Worm (Caenorhabditis elegans): ENCODE data around the gene sptl-2.

The sptl-2 gene

ce11 chrV:8000929-8001513, 16.0 kb upstream of the sptl-2 start, which contains the start of gene Y97E10AR.1 (continued):
- TF ChIP-seq fkh-8 (tag; optimal IDR thresholded peaks at IDR 0.05) (peak; percentile 93), nhr-77 (tag; optimal IDR thresholded peaks at IDR 0.05) (peak; percentile 77), egl-13 (tag; optimal IDR thresholded peaks at IDR 0.05) (peak; percentile 73), efl-3 (GFP tag; optimal IDR thresholded peaks at IDR 0.05) (no peak), ceh-82 (tag; optimal IDR thresholded peaks at IDR 0.05) (peak in 2 of 3 experiments; percentile 17 to 68), unc-30 (tag; optimal IDR thresholded peaks at IDR 0.05) (no peak), lsy-2 (tag; optimal IDR thresholded peaks at IDR 0.05) (peak; percentile 68 to 89), hlh-4 (tag; optimal IDR thresholded peaks at IDR 0.05) (no peak), efl-1 (optimal IDR thresholded peaks at IDR 0.05) (peak; percentile 66 to 68), efl-1 (GFP tag; optimal IDR thresholded peaks at IDR 0.05 in 1 of 2) (peak; percentile 50 to 96), sox-4 (tag; optimal IDR thresholded peaks at IDR 0.05) (no peak), nhr-19 (GFP tag; conservative IDR thresholded peaks at IDR 0.05) (peak; percentile 74), nhr-76 (tag; optimal IDR thresholded peaks at IDR 0.05) (no peak), lin-14 (GFP tag; optimal IDR thresholded peaks at IDR 0.05) (peak; percentile 98), mef-2 (tag; optimal IDR thresholded peaks at IDR 0.05) (peak; percentile 70), nhr-12 (tag; optimal IDR thresholded peaks at IDR 0.05) (no peak), nhr-20 (tag; optimal IDR thresholded peaks at IDR 0.05) (peak; percentile 76), isw-1 (GFP tag; IDR thresholded peaks at IDR 0.05) (peak; percentile 69), tbx-2 (tag; optimal IDR thresholded peaks at IDR 0.05) (peak; percentile 80), ceh-90 (tag; optimal IDR thresholded peaks at IDR 0.05) (no peak), hpl-2 (GFP tag; optimal IDR thresholded peaks at IDR 0.05) (no peak), snu-23 (GFP tag; optimal IDR thresholded peaks at IDR 0.05) (peak; percentile 81), xbp-1 (tag; optimal IDR thresholded peaks at IDR 0.05) (peak; percentile 67), dsc-1 (tag; optimal IDR thresholded peaks at IDR 0.05) (peak; percentile 69), zag-1 (tag; optimal IDR thresholded peaks at IDR 0.05) (peak; percentile 72), nhr-71 (tag; optimal IDR thresholded peaks at IDR 0.05) (peak; percentile 91), ztf-11 (tag; optimal IDR thresholded peaks at IDR 0.05) (peak in 1 of 2 experiments; percentile 41), lin-35 (GFP tag; optimal IDR thresholded peaks at IDR 0.05) (peak; percentile 40 to 64)

DNA sequence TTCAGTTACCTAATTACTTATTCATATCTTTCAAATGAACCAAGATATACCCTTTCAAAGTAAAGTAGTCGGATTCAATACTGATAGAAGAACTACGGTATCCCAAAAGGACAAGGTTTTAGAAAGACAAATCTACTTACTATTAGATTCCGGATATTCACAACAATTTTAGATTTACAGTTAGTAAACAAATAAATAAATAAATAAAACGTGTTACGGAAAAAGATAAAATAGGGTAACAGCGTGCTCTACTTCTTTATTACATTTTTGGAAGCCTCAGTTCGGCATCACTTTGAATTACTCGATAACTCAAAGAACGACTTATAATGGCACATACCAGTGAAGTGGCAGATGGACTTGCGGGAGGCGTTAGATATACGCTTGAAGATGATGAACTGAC, 12.0 kb upstream of the sptl-2 start, which contains the start of gene Y97E10AR.8:
Gene Y97E10AR.8, plus strand, starts transcription at position 301 of the 400 bp plus-strand sequence.
- TF ChIP-seq ama-1 (optimal IDR thresholded peaks at IDR 0.05) (no peak), sox-4 (tag; optimal IDR thresholded peaks at IDR 0.05) (no peak), unc-62 (GFP tag; optimal IDR thresholded peaks at IDR 0.05) (no peak), C16A3.4 (tag; optimal IDR thresholded peaks at IDR 0.05) (no peak), isw-1 (GFP tag; IDR thresholded peaks at IDR 0.05) (no peak), alr-1 (tag; optimal IDR thresholded peaks at IDR 0.05; ENCODE audit: borderline replicate concordance) (no peak), nhr-84 (tag; optimal IDR thresholded peaks at IDR 0.05) (no peak), efl-3 (GFP tag; optimal IDR thresholded peaks at IDR 0.05) (no peak), unc-30 (tag; optimal IDR thresholded peaks at IDR 0.05) (no peak), nhr-71 (tag; optimal IDR thresholded peaks at IDR 0.05) (no peak)

DNA sequence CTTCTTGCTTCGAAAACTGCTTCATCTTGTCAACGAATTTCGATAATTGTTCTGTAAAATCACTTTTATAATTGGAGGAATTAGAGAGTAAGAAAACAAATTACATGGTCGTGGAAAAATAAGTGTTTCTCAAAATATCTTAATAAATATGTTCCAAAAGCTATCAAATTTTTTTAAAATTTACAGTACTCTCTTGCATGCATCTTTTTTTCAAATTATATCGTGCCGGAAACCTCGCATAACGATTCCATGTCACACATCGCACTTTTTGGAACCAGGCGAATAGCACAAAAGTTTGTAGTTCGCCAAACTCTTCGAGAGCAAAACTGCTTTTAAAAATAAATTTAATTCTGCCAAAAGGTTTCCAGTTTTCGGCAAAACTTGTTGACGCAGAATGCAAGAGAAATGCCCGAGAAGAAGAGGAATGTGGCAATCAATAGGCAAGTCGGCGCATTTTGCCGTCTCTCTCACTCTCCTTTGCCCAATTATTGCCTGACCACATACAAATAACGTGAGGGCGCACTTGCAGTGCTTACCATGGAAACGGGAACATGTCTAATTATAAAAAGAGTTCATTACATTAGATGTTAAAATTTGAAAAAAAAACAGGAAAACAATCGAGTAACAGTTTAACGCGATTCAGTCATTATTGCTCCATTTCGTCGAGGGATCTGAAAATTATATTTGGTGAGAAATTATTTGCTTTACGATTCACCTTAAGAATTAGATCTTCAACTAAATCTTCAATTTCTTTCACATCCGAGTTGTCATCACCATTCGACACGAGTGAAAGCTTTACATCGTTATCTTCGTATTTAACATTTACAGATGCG, 9.3 kb upstream of the sptl-2 start, which contains the start of gene Y97E10AR.3:
Gene Y97E10AR.3, minus strand, starts transcription at position 51 of the 833 bp plus-strand sequence.
- TF ChIP-seq nhr-20 (tag; optimal IDR thresholded peaks at IDR 0.05) = no peak
- no peak for TF ChIP-seq swsn-7 (tag; optimal IDR thresholded peaks at IDR 0.05)

DNA sequence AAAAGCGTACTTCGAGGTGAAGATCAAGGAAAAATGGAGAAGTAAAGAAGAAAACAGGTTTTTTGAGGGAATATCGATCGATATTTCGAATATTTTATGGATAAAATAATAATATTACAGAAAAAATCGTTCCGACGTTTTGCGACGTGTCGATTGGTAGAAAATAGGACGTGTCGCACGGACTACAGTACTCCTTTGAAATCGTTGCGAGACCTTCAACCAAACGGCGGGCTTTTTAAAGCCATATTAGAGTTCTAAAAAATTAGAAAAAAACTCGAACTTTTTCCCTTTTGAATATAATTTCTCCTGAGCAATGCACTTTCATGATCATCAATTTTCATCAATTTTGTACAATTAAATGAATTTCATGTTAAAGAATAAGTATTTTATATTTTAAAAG, 6.9 kb upstream of the sptl-2 start, which contains the start of gene Y97E10AR.4:
Gene Y97E10AR.4, minus strand, starts transcription at position 131 of the 400 bp plus-strand sequence.
- no peak for TF ChIP-seq lin-15B (tag; optimal IDR thresholded peaks at IDR 0.05)
- peak; percentile 42 for TF ChIP-seq nhr-85 (tag)
- TF ChIP-seq egl-13 (tag; optimal IDR thresholded peaks at IDR 0.05) = no peak

All from whole organism, L1 larva.